Fruit fly (Drosophila melanogaster) whole organism, prepupa: ENCODE measurements around the gene Col4a1.

Source experiments
- Blimp-1 ChIP-seq: fragments of 200-800 bp; sonication (Bioruptor generic); optimal IDR thresholded peaks from 3 replicates; lab custom pipeline; 2017; ENCODE audit warnings: missing biosample characterization, missing genetic modification characterization, mild to moderate bottlenecking, moderate library complexity, missing genetic modification reagents
- CG1621 ChIP-seq: fragments of 200-800 bp; sonication (Bioruptor generic); optimal IDR thresholded peaks from 3 replicates; lab custom pipeline; 2018; ENCODE audit warnings: missing biosample characterization, mild to moderate bottlenecking, missing genetic modification characterization
- CG16779 ChIP-seq: fragments of 200-800 bp; sonication (Bioruptor generic); optimal IDR thresholded peaks from 3 replicates; lab custom pipeline; 2017; ENCODE audit warnings: missing biosample characterization, mild to moderate bottlenecking, missing genetic modification characterization
- CG6163 ChIP-seq: fragments of 200-800 bp; sonication (Bioruptor generic); IDR thresholded peaks from 3 replicates; pipeline ENCODE4 v1.3.6; 2022; ENCODE audit warnings: missing biosample characterization, missing genetic modification characterization
- CG6276 ChIP-seq: fragments of 200-800 bp; sonication (Bioruptor generic); optimal IDR thresholded peaks from 2 replicates; lab custom pipeline; 2017; ENCODE audit warnings: missing biosample characterization, mild to moderate bottlenecking, missing genetic modification characterization
- Met ChIP-seq: fragments of 200-800 bp; sonication (Bioruptor generic); optimal IDR thresholded peaks from 3 replicates; lab custom pipeline; 2016; ENCODE audit warnings: missing biosample characterization, missing genetic modification characterization
- Sox15 ChIP-seq: fragments of 200-800 bp; sonication (Bioruptor generic); optimal IDR thresholded peaks from 3 replicates; lab custom pipeline; 2016; ENCODE audit warnings: missing biosample characterization, missing genetic modification characterization
- cyc ChIP-seq: fragments of 200-800 bp; sonication (Bioruptor generic); optimal IDR thresholded peaks from 3 replicates; lab custom pipeline; 2016; ENCODE audit warnings: missing biosample characterization, missing genetic modification characterization
- eg ChIP-seq: fragments of 200-800 bp; sonication (Bioruptor generic); IDR thresholded peaks from 3 replicates; pipeline ENCODE4 v1.3.6; 2022; ENCODE audit warnings: missing biosample characterization, missing genetic modification characterization
- esn ChIP-seq: fragments of 200-800 bp; sonication (Bioruptor generic); optimal IDR thresholded peaks from 2 replicates; lab custom pipeline; 2016; ENCODE audit warnings: missing biosample characterization, mild to moderate bottlenecking, missing genetic modification characterization, moderate library complexity
- fd59A ChIP-seq: fragments of 200-800 bp; sonication (Bioruptor generic); optimal IDR thresholded peaks from 2 replicates; lab custom pipeline; 2017; ENCODE audit warnings: missing biosample characterization, mild to moderate bottlenecking, missing genetic modification characterization, missing genetic modification reagents
- fd85E ChIP-seq: fragments of 200-800 bp; sonication (Bioruptor generic); optimal IDR thresholded peaks from 3 replicates; lab custom pipeline; 2016; ENCODE audit warnings: missing biosample characterization, missing genetic modification characterization
- pdm3 ChIP-seq: fragments of 200-800 bp; sonication (Bioruptor generic); optimal IDR thresholded peaks from 3 replicates; lab custom pipeline; 2016; ENCODE audit warnings: missing biosample characterization, missing genetic modification characterization

DNA sequence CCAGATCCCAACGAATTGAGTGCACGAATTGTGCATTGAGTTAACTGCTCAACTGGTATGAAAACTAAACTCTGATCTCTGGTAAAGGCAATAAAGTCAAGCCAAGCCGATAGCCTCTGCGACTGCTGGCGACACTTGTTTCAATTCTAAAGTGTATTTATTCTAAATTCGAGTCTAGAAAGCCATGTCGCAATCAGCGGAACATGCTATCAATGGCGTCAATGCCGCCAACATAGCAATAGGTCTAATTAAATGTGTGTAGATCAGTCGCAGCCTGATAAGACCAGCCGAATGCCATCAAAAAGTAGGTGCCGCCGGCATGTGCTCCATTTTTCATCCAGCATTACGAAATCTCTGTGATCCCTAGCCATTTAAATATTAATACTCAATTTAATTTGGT, 3.9 kb upstream of the Col4a1 start:
- TF ChIP-seq pdm3 (GFP tag; lab: Kevin White, UChicago) (no peak), Blimp-1 (GFP tag; lab: Kevin White, UChicago) (no peak), fd59A (GFP tag; lab: Kevin White, UChicago) (no peak), eg (GFP tag; lab: Robert Waterston, UW) (no peak), esn (no peak), CG16779 (tag; lab: Kevin White, UChicago) (no peak), fd85E (no peak), CG1621 (tag; lab: Kevin White, UChicago) (no peak), CG6163 (GFP tag; lab: Robert Waterston, UW) (no peak), Sox15 (GFP tag; lab: Kevin White, UChicago) (no peak), cyc (GFP tag; lab: Kevin White, UChicago) (no peak), Met (GFP tag; lab: Kevin White, UChicago) (no peak), CG6276 (GFP tag; lab: Kevin White, UChicago) (no peak)
